Worm (Caenorhabditis elegans) whole organism, young adult: ENCODE measurements around the gene tub-1.

ENCODE experiments used
- B0019.2 ChIP-seq: fragments of 200-800 bp; sonication (Bioruptor generic); conservative IDR thresholded peaks from 2 replicates; pipeline ENCODE4 v1.3.6; 2022; ENCODE audit warnings: missing genetic modification reagents, missing genetic modification characterization, missing compliant biosample characterization
- B0261.1 ChIP-seq: sonication (generic microtip); optimal IDR thresholded peaks from 2 replicates; lab custom pipeline; 2016; ENCODE audit warnings: mild to moderate bottlenecking, missing genetic modification characterization, moderate library complexity, missing compliant biosample characterization
- B0336.3 ChIP-seq: fragments of 200-800 bp; sonication (Bioruptor generic); IDR thresholded peaks from 2 replicates; pipeline ENCODE4 v1.3.6; 2022; ENCODE audit warnings: missing genetic modification characterization, missing compliant biosample characterization
- C06A6.2 ChIP-seq: fragments of 200-800 bp; sonication (Bioruptor generic); conservative IDR thresholded peaks from 2 replicates; pipeline ENCODE4 v1.3.6; 2022; ENCODE audit warnings: missing genetic modification characterization, missing compliant biosample characterization
- D2030.7 ChIP-seq: fragments of 200-800 bp; sonication (Bioruptor generic); IDR thresholded peaks from 2 replicates; pipeline ENCODE4 v1.3.6; 2022; ENCODE audit warnings: missing genetic modification reagents, missing genetic modification characterization, missing compliant biosample characterization
- F23B12.7 ChIP-seq: sonication (generic microtip); optimal IDR thresholded peaks from 2 replicates; lab custom pipeline; 2017; ENCODE audit warnings: missing genetic modification characterization, mild to moderate bottlenecking, missing compliant biosample characterization, antibody characterized with exemption, moderate library complexity; ENCODE audit not compliant: insufficient read depth
- F33H1.4 ChIP-seq: fragments of 200-800 bp; sonication (Bioruptor generic); IDR thresholded peaks from 2 replicates; pipeline ENCODE4 v1.3.6; 2022; ENCODE audit warnings: missing genetic modification reagents, missing genetic modification characterization, missing compliant biosample characterization
- F39B2.1 ChIP-seq: fragments of 200-800 bp; sonication (Bioruptor generic); IDR thresholded peaks from 2 replicates; pipeline ENCODE4 v1.3.6; 2022; ENCODE audit warnings: missing genetic modification reagents, missing genetic modification characterization, missing compliant biosample characterization
- F49E8.2 ChIP-seq: sonication (generic microtip); optimal IDR thresholded peaks from 3 replicates; lab custom pipeline; 2017; ENCODE audit warnings: missing genetic modification characterization, mild to moderate bottlenecking, missing compliant biosample characterization, antibody characterized with exemption, moderate library complexity; ENCODE audit not compliant: insufficient read depth
- K12H6.12 ChIP-seq: fragments of 200-800 bp; sonication (Bioruptor generic); optimal IDR thresholded peaks from 2 replicates; lab custom pipeline; 2018; ENCODE audit warnings: mild to moderate bottlenecking, missing genetic modification characterization, missing compliant biosample characterization
- Y95B8A.8 ChIP-seq: fragments of 200-800 bp; sonication (Bioruptor generic); IDR thresholded peaks from 2 replicates; pipeline ENCODE4 v1.3.6; 2022; ENCODE audit warnings: missing genetic modification reagents, missing genetic modification characterization, missing compliant biosample characterization
- ZK185.1 ChIP-seq: sonication (generic microtip); optimal IDR thresholded peaks from 2 replicates; lab custom pipeline; 2016; ENCODE audit warnings: mild to moderate bottlenecking, missing genetic modification characterization, missing compliant biosample characterization; ENCODE audit not compliant: poor library complexity, severe bottlenecking
- aptf-2 ChIP-seq: fragments of 200-800 bp; sonication (Bioruptor generic); conservative IDR thresholded peaks from 2 replicates; pipeline ENCODE4 v1.3.6; 2022; ENCODE audit warnings: missing genetic modification reagents, missing genetic modification characterization, missing compliant biosample characterization
- aptf-3 ChIP-seq: fragments of 200-800 bp; sonication (Bioruptor generic); IDR thresholded peaks from 2 replicates; pipeline ENCODE4 v1.3.6; 2022; ENCODE audit warnings: missing genetic modification characterization, missing compliant biosample characterization
- atf-7 ChIP-seq: sonication (generic microtip); optimal IDR thresholded peaks from 2 replicates; lab custom pipeline; 2017; ENCODE audit warnings: mild to moderate bottlenecking, missing genetic modification characterization, missing compliant biosample characterization
- bed-1 ChIP-seq: fragments of 200-800 bp; sonication (Bioruptor generic); IDR thresholded peaks from 2 replicates; pipeline ENCODE4 v1.3.6; 2022; ENCODE audit warnings: missing genetic modification reagents, missing genetic modification characterization, missing compliant biosample characterization
- cebp-1 ChIP-seq, 2 experiments: fragments of 200-800 bp in 1 of 2; sonication (Bioruptor generic) in 1 of 2; sonication (generic microtip) in 1 of 2; IDR thresholded peaks in 1 of 2; optimal IDR thresholded peaks in 1 of 2; 2 replicates each; pipeline versions ENCODE4 v1.3.6 to Lab custom; 2017 to 2022; ENCODE audit warnings: missing compliant biosample characterization in 2 of 2, missing genetic modification characterization in 2 of 2, mild to moderate bottlenecking in 1 of 2, missing genetic modification reagents in 1 of 2, moderate library complexity in 1 of 2
- ceh-40 ChIP-seq: fragments of 200-800 bp; sonication (Bioruptor generic); IDR thresholded peaks from 2 replicates; pipeline ENCODE4 v1.3.6; 2022; ENCODE audit warnings: missing genetic modification characterization, missing compliant biosample characterization
- ceh-58 ChIP-seq: fragments of 200-800 bp; sonication (Bioruptor generic); IDR thresholded peaks from 2 replicates; pipeline ENCODE4 v1.3.6; 2022; ENCODE audit warnings: missing genetic modification characterization, missing compliant biosample characterization
- dpl-1 ChIP-seq: fragments of 150-350 bp; optimal IDR thresholded peaks from 2 replicates; lab custom pipeline; 2014; ENCODE audit warnings: missing biosample characterization, missing genetic modification reagents, missing genetic modification characterization
- egl-18 ChIP-seq: fragments of 200-800 bp; sonication (Bioruptor generic); IDR thresholded peaks from 2 replicates; pipeline ENCODE4 v1.3.6; 2022; ENCODE audit warnings: missing genetic modification reagents, missing genetic modification characterization, missing compliant biosample characterization
- egl-44 ChIP-seq: fragments of 200-800 bp; sonication (Bioruptor generic); IDR thresholded peaks from 2 replicates; pipeline ENCODE4 v1.3.6; 2022; ENCODE audit warnings: missing genetic modification reagents, missing genetic modification characterization, missing compliant biosample characterization
- fkh-3 ChIP-seq: sonication (generic microtip); optimal IDR thresholded peaks from 2 replicates; lab custom pipeline; 2016; ENCODE audit warnings: mild to moderate bottlenecking, missing genetic modification characterization, missing compliant biosample characterization
- gei-17 ChIP-seq: fragments of 200-800 bp; sonication (Bioruptor generic); optimal IDR thresholded peaks from 2 replicates; lab custom pipeline; 2018; ENCODE audit warnings: mild to moderate bottlenecking, missing genetic modification characterization, missing compliant biosample characterization
- hlh-26 ChIP-seq: fragments of 200-800 bp; sonication (Bioruptor generic); conservative IDR thresholded peaks from 2 replicates; pipeline ENCODE4 v1.3.6; 2022; ENCODE audit warnings: missing genetic modification reagents, missing genetic modification characterization, missing compliant biosample characterization
- hmg-1.2 ChIP-seq: fragments of 200-800 bp; sonication (Bioruptor generic); IDR thresholded peaks from 2 replicates; pipeline ENCODE4 v1.3.6; 2022; ENCODE audit warnings: missing genetic modification reagents, missing genetic modification characterization, missing compliant biosample characterization
- hmg-20 ChIP-seq: fragments of 200-800 bp; sonication (Bioruptor generic); IDR thresholded peaks from 2 replicates; pipeline ENCODE4 v1.3.6; 2022; ENCODE audit warnings: missing genetic modification reagents, missing genetic modification characterization, missing compliant biosample characterization
- lin-26 ChIP-seq: fragments of 200-800 bp; sonication (Bioruptor generic); IDR thresholded peaks from 2 replicates; pipeline ENCODE4 v1.3.6; 2022; ENCODE audit warnings: missing genetic modification reagents, missing genetic modification characterization, missing compliant biosample characterization
- lin-40 ChIP-seq: sonication (generic microtip); optimal IDR thresholded peaks from 2 replicates; lab custom pipeline; 2016; ENCODE audit warnings: missing genetic modification characterization, mild to moderate bottlenecking, missing compliant biosample characterization, missing genotype, missing genetic modification reagents
- madf-6 ChIP-seq: fragments of 200-800 bp; sonication (Bioruptor generic); IDR thresholded peaks from 2 replicates; pipeline ENCODE4 v1.3.6; 2022; ENCODE audit warnings: missing genetic modification reagents, missing genetic modification characterization, missing compliant biosample characterization
- mxl-1 ChIP-seq: sonication (generic microtip); optimal IDR thresholded peaks from 2 replicates; lab custom pipeline; 2016; ENCODE audit warnings: missing genetic modification characterization, missing compliant biosample characterization
- nfya-1 ChIP-seq: sonication (generic microtip); optimal IDR thresholded peaks from 2 replicates; lab custom pipeline; 2017; ENCODE audit warnings: antibody characterized with exemption, missing compliant biosample characterization, missing genetic modification characterization, borderline replicate concordance; ENCODE audit not compliant: insufficient read depth
- nfya-2 ChIP-seq: fragments of 200-800 bp; sonication (Bioruptor generic); IDR thresholded peaks from 2 replicates; pipeline ENCODE4 v1.3.6; 2022; ENCODE audit warnings: missing genetic modification reagents, missing genetic modification characterization, missing compliant biosample characterization
- nfyb-1 ChIP-seq: fragments of 200-800 bp; sonication (Bioruptor generic); IDR thresholded peaks from 2 replicates; pipeline ENCODE4 v1.3.6; 2022; ENCODE audit warnings: missing genetic modification reagents, missing genetic modification characterization, missing compliant biosample characterization
- nhr-120 ChIP-seq: fragments of 200-800 bp; sonication (Bioruptor generic); IDR thresholded peaks from 2 replicates; pipeline ENCODE4 v1.3.6; 2022; ENCODE audit warnings: missing genetic modification characterization, missing compliant biosample characterization
- nhr-80 ChIP-seq: sonication (generic microtip); optimal IDR thresholded peaks from 2 replicates; lab custom pipeline; 2016; ENCODE audit warnings: missing genetic modification characterization, missing compliant biosample characterization
- nhr-90 ChIP-seq: sonication (generic microtip); optimal IDR thresholded peaks from 2 replicates; lab custom pipeline; 2016; ENCODE audit warnings: missing genotype, mild to moderate bottlenecking, missing genetic modification characterization, missing compliant biosample characterization
- pbrm-1 ChIP-seq: fragments of 200-800 bp; sonication (Bioruptor generic); IDR thresholded peaks from 2 replicates; pipeline ENCODE4 v1.3.6; 2022; ENCODE audit warnings: missing genetic modification reagents, missing genetic modification characterization, missing compliant biosample characterization
- pha-4 ChIP-seq: fragments of 150-350 bp; sonication (generic microtip); optimal IDR thresholded peaks from 2 replicates; lab custom pipeline; 2014; ENCODE audit warnings: missing biosample characterization, missing genetic modification reagents, missing genetic modification characterization
- rcor-1 ChIP-seq: fragments of 200-800 bp; sonication (Bioruptor generic); IDR thresholded peaks from 2 replicates; pipeline ENCODE4 v1.3.6; 2022; ENCODE audit warnings: missing genetic modification reagents, missing genetic modification characterization, missing compliant biosample characterization
- snpc-1.1 ChIP-seq: sonication (generic microtip); optimal IDR thresholded peaks from 2 replicates; lab custom pipeline; 2017; ENCODE audit warnings: missing genetic modification characterization, mild to moderate bottlenecking, missing compliant biosample characterization, antibody characterized with exemption, moderate library complexity, missing genotype, missing genetic modification reagents; ENCODE audit not compliant: insufficient read depth
- snpc-1.3 ChIP-seq: sonication (generic microtip); optimal IDR thresholded peaks from 2 replicates; lab custom pipeline; 2017; ENCODE audit warnings: missing genetic modification characterization, mild to moderate bottlenecking, missing compliant biosample characterization, antibody characterized with exemption, moderate library complexity, missing genotype, missing genetic modification reagents; ENCODE audit not compliant: insufficient read depth
- snpc-3.4 ChIP-seq: sonication (generic microtip); optimal IDR thresholded peaks from 2 replicates; lab custom pipeline; 2017; ENCODE audit warnings: missing genetic modification characterization, mild to moderate bottlenecking, missing compliant biosample characterization, antibody characterized with exemption, moderate library complexity, missing genotype, missing genetic modification reagents
- tlf-1 ChIP-seq: fragments of 200-800 bp; sonication (Bioruptor generic); optimal IDR thresholded peaks from 2 replicates; lab custom pipeline; 2018; ENCODE audit warnings: mild to moderate bottlenecking, missing genetic modification characterization, missing compliant biosample characterization
- unc-130 ChIP-seq: sonication (generic microtip); optimal IDR thresholded peaks from 2 replicates; lab custom pipeline; 2016; ENCODE audit warnings: missing genetic modification reagents, missing genetic modification characterization, missing compliant biosample characterization
- xnd-1 ChIP-seq: sonication (generic microtip); optimal IDR thresholded peaks from 2 replicates; lab custom pipeline; 2016; ENCODE audit warnings: missing genotype, missing genetic modification reagents, missing genetic modification characterization, missing compliant biosample characterization
- ztf-18 ChIP-seq: sonication (generic microtip); optimal IDR thresholded peaks from 2 replicates; lab custom pipeline; 2016; ENCODE audit warnings: missing genotype, mild to moderate bottlenecking, missing genetic modification characterization, missing compliant biosample characterization
- ztf-6 ChIP-seq: fragments of 200-800 bp; sonication (Bioruptor generic); IDR thresholded peaks from 2 replicates; pipeline ENCODE4 v1.3.6; 2022; ENCODE audit warnings: missing genetic modification reagents, missing genetic modification characterization, missing compliant biosample characterization

The tub-1 gene

ce11 chrII:8124867-8125266 is 31.9 kb downstream of the tub-1 start, which contains the start of gene ire-1:
Gene ire-1, minus strand, starts transcription at chrII:8124910.
- TF ChIP-seq rcor-1 (GFP tag; lab: Robert Waterston, UW) = no peak
- no peak for TF ChIP-seq lin-26 (GFP tag; lab: Robert Waterston, UW)
- peak; percentile 3 for TF ChIP-seq dpl-1 (GFP tag; lab: Kevin White, UChicago)
- TF ChIP-seq nhr-120 = no peak
- peak; percentile 47; the same call in 1 of the 2 replicates for TF ChIP-seq Y95B8A.8 (GFP tag; lab: Robert Waterston, UW)
- no peak for TF ChIP-seq unc-130 (GFP tag; lab: Kevin White, UChicago)
- TF ChIP-seq mxl-1 = no peak
- TF ChIP-seq xnd-1 (tag; lab: Kevin White, UChicago) = no peak
- TF ChIP-seq hmg-20 (GFP tag; lab: Robert Waterston, UW) = no peak
- TF ChIP-seq B0336.3 (GFP tag; lab: Robert Waterston, UW) = no peak
- no peak for TF ChIP-seq nhr-90 (tag; lab: Kevin White, UChicago)
- peak; percentile 28 for TF ChIP-seq ztf-18
- no peak for TF ChIP-seq C06A6.2 (GFP tag; lab: Robert Waterston, UW)
- TF ChIP-seq D2030.7 (GFP tag; lab: Robert Waterston, UW) = peak; percentile 12; the same call in 1 of the 2 replicates
- no peak for TF ChIP-seq nfya-1 (tag; lab: Kevin White, UChicago)
- no peak for TF ChIP-seq bed-1 (GFP tag; lab: Robert Waterston, UW)
- TF ChIP-seq B0261.1 (tag; lab: Kevin White, UChicago) = no peak
- TF ChIP-seq nfyb-1 (GFP tag; lab: Robert Waterston, UW) = no peak
- TF ChIP-seq ceh-40 (GFP tag; lab: Robert Waterston, UW) = no peak
- TF ChIP-seq nhr-80 (tag; lab: Kevin White, UChicago) = peak; percentile 61
- TF ChIP-seq fkh-3 (tag; lab: Kevin White, UChicago) = no peak
- no peak for TF ChIP-seq nfya-2 (GFP tag; lab: Robert Waterston, UW)
- no peak for TF ChIP-seq egl-18 (GFP tag; lab: Robert Waterston, UW)
- peak; percentile 63 for TF ChIP-seq F49E8.2 (tag; lab: Kevin White, UChicago)
- TF ChIP-seq gei-17 (GFP tag; lab: Kevin White, UChicago) = no peak
- peak; percentile 64 for TF ChIP-seq F23B12.7 (tag; lab: Kevin White, UChicago)
- peak; percentile 82 for TF ChIP-seq cebp-1 (GFP tag; IDR thresholded peaks at IDR 0.05; lab: Robert Waterston, UW)
- TF ChIP-seq cebp-1 (tag; optimal IDR thresholded peaks at IDR 0.05; lab: Kevin White, UChicago) = peak; percentile 92
- no peak for TF ChIP-seq atf-7 (tag; lab: Kevin White, UChicago)
- TF ChIP-seq ZK185.1 (tag; lab: Kevin White, UChicago) = peak; percentile 37
- TF ChIP-seq lin-40 = no peak
- TF ChIP-seq ceh-58 (GFP tag; lab: Robert Waterston, UW) = no peak
- no peak for TF ChIP-seq aptf-3 (GFP tag; lab: Robert Waterston, UW)
- TF ChIP-seq F33H1.4 (GFP tag; lab: Robert Waterston, UW) = peak; percentile 45; the same call in 1 of the 2 replicates
- no peak for TF ChIP-seq aptf-2 (GFP tag; lab: Robert Waterston, UW)
- TF ChIP-seq snpc-1.3 (tag; lab: Kevin White, UChicago) = no peak
- no peak for TF ChIP-seq hlh-26 (GFP tag; lab: Robert Waterston, UW)
- TF ChIP-seq ztf-6 (GFP tag; lab: Robert Waterston, UW) = no peak
- TF ChIP-seq madf-6 (GFP tag; lab: Robert Waterston, UW) = peak; percentile 30; the same call in 1 of the 2 replicates
- TF ChIP-seq hmg-1.2 (GFP tag; lab: Robert Waterston, UW) = peak; percentile 25; the same call in 1 of the 2 replicates
- TF ChIP-seq F39B2.1 (GFP tag; lab: Robert Waterston, UW) = no peak
- no peak for TF ChIP-seq tlf-1 (GFP tag; lab: Kevin White, UChicago)
- TF ChIP-seq K12H6.12 (tag; lab: Kevin White, UChicago) = peak; percentile 33
- TF ChIP-seq snpc-3.4 (tag; lab: Kevin White, UChicago) = peak; percentile 55
- no peak for TF ChIP-seq snpc-1.1 (tag; lab: Kevin White, UChicago)
- TF ChIP-seq pbrm-1 (GFP tag; lab: Robert Waterston, UW) = no peak
- TF ChIP-seq egl-44 (GFP tag; lab: Robert Waterston, UW) = no peak
- peak; percentile 73 for TF ChIP-seq pha-4 (tag; lab: Kevin White, UChicago)
- TF ChIP-seq B0019.2 = peak; percentile 31; the same call in 1 of the 2 replicates
